Fruit fly (Drosophila melanogaster): ENCODE results near the gene CG13999.

Gene CG13999

dm6 chr2L:5979957-5980861 is 23.9 kb upstream of the CG13999 start (continued):
- peak; percentile 100 for TF ChIP-seq CG7745 (tag; optimal IDR thresholded peaks at IDR 0.05)
- TF ChIP-seq pho (GFP tag; optimal IDR thresholded peaks at IDR 0.05), result no peak
- no peak for TF ChIP-seq CG6791 (GFP tag; IDR thresholded peaks at IDR 0.05; ENCODE audit: partially characterized antibody)
- TF ChIP-seq CG8944 (GFP tag; optimal IDR thresholded peaks at IDR 0.05), result no peak
- no peak for TF ChIP-seq fd96Cb (tag; optimal IDR thresholded peaks at IDR 0.05)
- peak; percentile 33 for TF ChIP-seq cwo (GFP tag; optimal IDR thresholded peaks at IDR 0.05)
- TF ChIP-seq mld (GFP tag; IDR thresholded peaks at IDR 0.05; ENCODE audit: partially characterized antibody), result no peak
- TF ChIP-seq CG10959 (GFP tag; IDR thresholded peaks at IDR 0.05), result no peak
- TF ChIP-seq scrt (GFP tag; optimal IDR thresholded peaks at IDR 0.05), result peak; percentile 49
- TF ChIP-seq D19B (GFP tag; optimal IDR thresholded peaks at IDR 0.05), result no peak
- no peak for TF ChIP-seq CG5953 (GFP tag; IDR thresholded peaks at IDR 0.05)
- no peak for TF ChIP-seq Antp (GFP tag; optimal IDR thresholded peaks at IDR 0.05)
- no peak for TF ChIP-seq CG3065 (GFP tag; optimal IDR thresholded peaks at IDR 0.05)
- TF ChIP-seq CG9817 (tag; optimal IDR thresholded peaks at IDR 0.05), result no peak
- TF ChIP-seq CG12942 (GFP tag; optimal IDR thresholded peaks at IDR 0.05), result no peak
- TF ChIP-seq zf30C (GFP tag; optimal IDR thresholded peaks at IDR 0.05), result peak; percentile 26
- TF ChIP-seq CG11247 (GFP tag; IDR thresholded peaks at IDR 0.05), result no peak
- TF ChIP-seq pita (GFP tag; optimal IDR thresholded peaks at IDR 0.05), result no peak
- peak; percentile 75 for TF ChIP-seq abd-A (tag; optimal IDR thresholded peaks at IDR 0.05)
- no peak for TF ChIP-seq Tbp (GFP tag; optimal IDR thresholded peaks at IDR 0.05)
- TF ChIP-seq aop (GFP tag; IDR thresholded peaks at IDR 0.05), result no peak
- TF ChIP-seq slbo (GFP tag; IDR thresholded peaks at IDR 0.05), result no peak
- TF ChIP-seq CG2712 (tag; optimal IDR thresholded peaks at IDR 0.05), result peak; percentile 34
- no peak for TF ChIP-seq nmo (GFP tag; optimal IDR thresholded peaks at IDR 0.05)
- no peak for TF ChIP-seq Dp (GFP tag; optimal IDR thresholded peaks at IDR 0.05)
- no peak for TF ChIP-seq dysf (GFP tag; IDR thresholded peaks at IDR 0.05)
- TF ChIP-seq CkIIα-i1 (GFP tag; IDR thresholded peaks at IDR 0.05), result no peak
- no peak for TF ChIP-seq Ets97D (GFP tag; optimal IDR thresholded peaks at IDR 0.05)
- TF ChIP-seq mirr (GFP tag; optimal IDR thresholded peaks at IDR 0.05), result peak; percentile 56
- no peak for TF ChIP-seq CG1024 (GFP tag; IDR thresholded peaks at IDR 0.05)
- no peak for TF ChIP-seq cato (GFP tag; optimal IDR thresholded peaks at IDR 0.05; ENCODE audit: borderline replicate concordance)
- TF ChIP-seq tap (tag; optimal IDR thresholded peaks at IDR 0.05), result peak; percentile 56
- no peak for TF ChIP-seq CG2199 (GFP tag; IDR thresholded peaks at IDR 0.05)
- TF ChIP-seq bigmax (GFP tag; optimal IDR thresholded peaks at IDR 0.05), result no peak
- TF ChIP-seq CrebB (tag; optimal IDR thresholded peaks at IDR 0.05), result no peak
- TF ChIP-seq Elba2 (GFP tag; optimal IDR thresholded peaks at IDR 0.05), result no peak
- no peak for TF ChIP-seq Oaz (GFP tag; IDR thresholded peaks at IDR 0.05)
- peak; percentile 31 for TF ChIP-seq HmgZ (tag; optimal IDR thresholded peaks at IDR 0.05)
- no peak for TF ChIP-seq E2f2 (GFP tag; IDR thresholded peaks at IDR 0.05)
- no peak for TF ChIP-seq dan (GFP tag; IDR thresholded peaks at IDR 0.05)
- no peak for TF ChIP-seq fd102C (GFP tag; optimal IDR thresholded peaks at IDR 0.05)
- TF ChIP-seq CG42726 (GFP tag; IDR thresholded peaks at IDR 0.05; ENCODE audit: partially characterized antibody), result no peak
- no peak for TF ChIP-seq tna (GFP tag; IDR thresholded peaks at IDR 0.05; ENCODE audit: partially characterized antibody)
- TF ChIP-seq Atf6 (GFP tag; IDR thresholded peaks at IDR 0.05), result no peak
- no peak for TF ChIP-seq Ravus (GFP tag; IDR thresholded peaks at IDR 0.05)
- peak; percentile 26 for TF ChIP-seq gcm (GFP tag; optimal IDR thresholded peaks at IDR 0.05)
- no peak for TF ChIP-seq CG15696 (tag; optimal IDR thresholded peaks at IDR 0.05)
- no peak for TF ChIP-seq CG2202 (tag; optimal IDR thresholded peaks at IDR 0.05)
- no peak for TF ChIP-seq CG7372 (GFP tag; IDR thresholded peaks at IDR 0.05)
- no peak for TF ChIP-seq pum (GFP tag; optimal IDR thresholded peaks at IDR 0.05)
